Worm (Caenorhabditis elegans): ENCODE results near the gene tdo-2.

DNA sequence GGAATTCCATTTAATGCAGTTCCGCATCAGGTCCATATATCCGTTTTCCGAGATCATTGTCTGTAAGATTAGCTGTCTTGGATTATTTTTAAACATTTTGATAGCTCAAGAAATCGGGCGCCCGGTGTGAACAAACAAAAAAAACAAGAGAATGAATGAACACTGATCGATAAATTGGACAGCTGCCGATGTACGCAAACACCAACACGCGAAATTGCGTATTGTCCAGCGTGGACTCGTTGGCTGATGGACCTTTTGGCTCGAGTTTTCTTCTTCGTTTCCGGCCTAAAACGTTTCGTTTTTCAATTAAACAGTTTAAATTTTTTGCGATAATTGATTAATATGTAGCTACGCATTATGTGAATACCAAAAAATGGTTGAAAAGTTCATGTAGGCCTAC, 13.7 kb downstream of the tdo-2 start, which contains the start of gene dpff-1:
- no peak for TF ChIP-seq fkh-2 (tag; optimal IDR thresholded peaks at IDR 0.05)
- no peak for TF ChIP-seq ztf-11 (tag; optimal IDR thresholded peaks at IDR 0.05)
- TF ChIP-seq unc-62 (GFP tag; optimal IDR thresholded peaks at IDR 0.05): no peak
- no peak for TF ChIP-seq fkh-10 (GFP tag; optimal IDR thresholded peaks at IDR 0.05)
- TF ChIP-seq nhr-11 (tag; optimal IDR thresholded peaks at IDR 0.05): no peak
- TF ChIP-seq unc-39 (tag; optimal IDR thresholded peaks at IDR 0.05): no peak

Data from whole organism, L3 larva.